Worm (Caenorhabditis elegans): ENCODE data around the gene H28G03.2.

DNA sequence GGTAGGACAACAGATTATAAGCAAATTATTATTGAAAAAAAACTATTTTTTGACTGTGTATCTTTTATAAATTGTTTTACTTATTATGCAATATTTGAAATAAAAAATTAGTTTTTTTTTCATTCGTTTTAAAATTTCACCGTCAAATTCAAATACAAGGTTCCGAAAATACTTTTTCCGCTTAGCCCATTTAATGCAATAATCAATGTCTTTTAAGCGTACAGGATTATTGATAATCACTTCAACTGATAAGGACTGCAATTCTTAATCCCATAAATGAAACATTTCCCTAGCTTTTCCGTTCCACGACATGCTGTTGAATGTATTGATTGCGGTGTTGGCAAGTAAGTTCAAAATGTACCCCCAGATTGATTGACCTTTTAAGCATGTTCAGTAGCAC lies 51.4 kb downstream of the H28G03.2 start, which contains the start of gene nspg-12:
- TF ChIP-seq F49E8.2 (tag; optimal IDR thresholded peaks at IDR 0.05; ENCODE audit: borderline replicate concordance) (no peak), nhr-28 (tag; optimal IDR thresholded peaks at IDR 0.05) (no peak), zag-1 (tag; optimal IDR thresholded peaks at IDR 0.05) (no peak), tag-97 (GFP tag; IDR thresholded peaks at IDR 0.05) (no peak), daf-12 (tag; optimal IDR thresholded peaks at IDR 0.05) (no peak), spr-1 (tag; optimal IDR thresholded peaks at IDR 0.05) (no peak), ztf-11 (tag; optimal IDR thresholded peaks at IDR 0.05) (no peak), nhr-77 (tag; optimal IDR thresholded peaks at IDR 0.05) (no peak), nhr-6 (tag; optimal IDR thresholded peaks at IDR 0.05) (no peak), jun-1 (tag; optimal IDR thresholded peaks at IDR 0.05) (no peak), mep-1 (tag; optimal IDR thresholded peaks at IDR 0.05) (no peak), skn-1 (tag; optimal IDR thresholded peaks at IDR 0.05) (no peak), pha-4 (GFP tag; IDR thresholded peaks at IDR 0.05) (no peak), pha-4 (tag; optimal IDR thresholded peaks at IDR 0.05) (no peak)

All from whole organism, L4 larva.